Worm (Caenorhabditis elegans) whole organism, midembryonic: ENCODE data around the gene cgh-1.
A peak's percentile ranks its signal among the peaks of the same experiment; 100 is the strongest.

Experiments
- flt-1 ChIP-seq: fragments of 200-800 bp; sonication (Bioruptor generic); IDR thresholded peaks from 2 replicates; pipeline ENCODE4 v1.3.6; 2022; ENCODE audit warnings: missing genetic modification characterization, missing compliant biosample characterization
- ztf-29 ChIP-seq: fragments of 200-800 bp; sonication (Bioruptor generic); IDR thresholded peaks from 2 replicates; pipeline ENCODE4 v1.3.6; 2022; ENCODE audit warnings: missing genetic modification reagents, missing genetic modification characterization, missing compliant biosample characterization

DNA sequence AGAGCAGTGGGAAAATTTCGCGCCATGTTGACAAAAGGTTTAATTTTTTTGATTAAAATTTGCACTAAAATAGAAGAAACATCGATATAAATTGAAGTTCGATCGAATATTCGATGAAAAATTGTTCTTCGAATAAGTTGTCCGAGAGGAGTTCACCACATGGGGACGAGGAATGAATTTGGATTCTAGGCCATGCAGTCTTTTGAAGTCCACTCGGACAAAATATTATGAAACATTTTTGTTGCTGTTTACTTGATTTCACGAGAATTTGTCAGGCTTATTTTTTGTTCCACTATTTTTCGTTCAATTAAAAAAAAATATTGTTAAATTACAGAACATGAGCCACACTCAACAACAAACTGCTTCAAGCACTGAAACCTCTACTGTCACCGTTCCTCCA, 23.0 kb upstream of the cgh-1 start, which contains the start of the genes cux-7 and C07H6.2:
- TF ChIP-seq flt-1 = peak; percentile 87
- peak; percentile 50; the same call in 1 of the 2 replicates for TF ChIP-seq ztf-29 (GFP tag; lab: Robert Waterston, UW)
